Fruit fly (Drosophila melanogaster) whole organism, wandering third instar larva: ENCODE measurements around the gene CG31915.

ENCODE experiments used
- Dfd ChIP-seq: fragments of >200 bp; optimal IDR thresholded peaks from 2 replicates; lab custom pipeline; 2017; ENCODE audit warnings: missing biosample characterization, missing genetic modification characterization
- HLH106 ChIP-seq: fragments of 200-800 bp; optimal IDR thresholded peaks from 3 replicates; lab custom pipeline; 2019; ENCODE audit warnings: missing biosample characterization, mild to moderate bottlenecking, missing genetic modification characterization, moderate library complexity
- Hr78 ChIP-seq: fragments of >200 bp; optimal IDR thresholded peaks from 2 replicates; lab custom pipeline; 2017; ENCODE audit warnings: missing biosample characterization, missing genetic modification characterization
- Hr83 ChIP-seq: fragments of 200-300 bp; sonication (Bioruptor generic); optimal IDR thresholded peaks from 2 replicates; lab custom pipeline; 2016; ENCODE audit warnings: missing biosample characterization, mild to moderate bottlenecking, missing genetic modification characterization, moderate library complexity; ENCODE audit not compliant: poor library complexity, severe bottlenecking
- Jra ChIP-seq: sonication (Bioruptor generic); optimal IDR thresholded peaks from 2 replicates; lab custom pipeline; 2016; ENCODE audit warnings: missing biosample characterization, missing genetic modification characterization
- N ChIP-seq: fragments of >200 bp; optimal IDR thresholded peaks from 2 replicates; lab custom pipeline; 2018; ENCODE audit warnings: missing biosample characterization, missing external identifiers, missing genetic modification characterization
- OdsH ChIP-seq: fragments of 200-800 bp; sonication (Bioruptor generic); optimal IDR thresholded peaks from 2 replicates; lab custom pipeline; 2016; ENCODE audit warnings: missing biosample characterization, mild to moderate bottlenecking, missing genetic modification characterization
- br ChIP-seq: fragments of 200-800 bp; sonication (Bioruptor generic); optimal IDR thresholded peaks from 2 replicates; lab custom pipeline; 2016; ENCODE audit warnings: missing biosample characterization, missing genetic modification characterization
- dl ChIP-seq, 2 experiments: fragments of 175-275, 200-275 bp in 1 of 2; fragments of 200-275 bp in 1 of 2; sonication (Bioruptor generic); optimal IDR thresholded peaks; lab custom pipeline; 2018; ENCODE audit warnings: mild to moderate bottlenecking in 2 of 2, missing biosample characterization in 2 of 2, missing genetic modification characterization in 2 of 2, moderate library complexity in 2 of 2; ENCODE audit not compliant: partially characterized antibody in 2 of 2, insufficient read depth in 1 of 2
- dmrt93B ChIP-seq: fragments of 200-800 bp; sonication (Bioruptor generic); optimal IDR thresholded peaks from 2 replicates; lab custom pipeline; 2018; ENCODE audit warnings: missing biosample characterization, mild to moderate bottlenecking, missing genetic modification characterization
- ey ChIP-seq: fragments of 200-800 bp; sonication (Bioruptor generic); optimal IDR thresholded peaks from 2 replicates; lab custom pipeline; 2016; ENCODE audit warnings: missing biosample characterization, missing genetic modification characterization
- foxo ChIP-seq, 2 experiments: fragments of 200-800 bp; sonication (Bioruptor generic); optimal IDR thresholded peaks; 2 replicates in 1 of 2; 3 replicates in 1 of 2; lab custom pipeline; 2016 to 2017; ENCODE audit warnings: missing biosample characterization in 2 of 2, missing genetic modification characterization in 2 of 2
- fru ChIP-seq: fragments of 200-800 bp; sonication (Bioruptor generic); optimal IDR thresholded peaks from 3 replicates; lab custom pipeline; 2016; ENCODE audit warnings: missing biosample characterization, mild to moderate bottlenecking, missing genetic modification characterization
- h ChIP-seq: fragments of 200-800 bp; sonication (Bioruptor generic); optimal IDR thresholded peaks from 3 replicates; lab custom pipeline; 2016; ENCODE audit warnings: missing biosample characterization, mild to moderate bottlenecking, missing genetic modification characterization
- jim ChIP-seq: fragments of 175-275, 200-325 bp; sonication (Bioruptor generic); optimal IDR thresholded peaks from 2 replicates; lab custom pipeline; 2016; ENCODE audit warnings: missing biosample characterization, mild to moderate bottlenecking, missing genetic modification characterization
- pan ChIP-seq: fragments of >200 bp; optimal IDR thresholded peaks from 2 replicates; lab custom pipeline; 2017
- rgr ChIP-seq: fragments of 200-800 bp; sonication (Bioruptor generic); optimal IDR thresholded peaks from 3 replicates; lab custom pipeline; 2016; ENCODE audit warnings: missing biosample characterization, mild to moderate bottlenecking, missing genetic modification characterization
- tai ChIP-seq: sonication (Bioruptor generic); optimal IDR thresholded peaks from 2 replicates; lab custom pipeline; 2016; ENCODE audit warnings: missing biosample characterization, missing genetic modification characterization

Gene CG31915

dm6 chr2L:5569503-5569902 is 41.6 kb downstream of the CG31915 start:
- TF ChIP-seq Hr78 (GFP tag; lab: Kevin White, UChicago) (no peak), OdsH (peak; percentile 23), dmrt93B (GFP tag; lab: Kevin White, UChicago) (peak; percentile 12), Jra (GFP tag; lab: Kevin White, UChicago) (no peak), HLH106 (peak; percentile 54), dl (GFP tag; optimal IDR thresholded peaks at IDR 0.05; lab: Kevin White, UChicago; ENCODE audit: insufficient read depth in 1 of 2, partially characterized antibody in 2 of 2) (no peak), N (GFP tag; lab: Kevin White, UChicago) (no peak), Hr83 (GFP tag; lab: Kevin White, UChicago) (no peak), ey (GFP tag; lab: Kevin White, UChicago) (peak; percentile 32), jim (GFP tag; lab: Kevin White, UChicago) (no peak), tai (GFP tag; lab: Kevin White, UChicago) (no peak), br (GFP tag; lab: Kevin White, UChicago) (no peak), foxo (GFP tag; optimal IDR thresholded peaks at IDR 0.05; lab: Kevin White, UChicago) (peak in 1 of 2 experiments; percentile 34), pan (lab: Kevin White, UChicago) (no peak), fru (peak; percentile 40), h (peak; percentile 35), rgr (GFP tag; lab: Kevin White, UChicago) (peak; percentile 24), Dfd (GFP tag; lab: Kevin White, UChicago) (peak; percentile 53)
